Worm (Caenorhabditis elegans): Measurements from ENCODE around the gene rfc-4.

- TF ChIP-seq lsy-2 (tag; optimal IDR thresholded peaks at IDR 0.05) (no peak), mdl-1 (tag; optimal IDR thresholded peaks at IDR 0.05) (no peak), egl-27 (tag; optimal IDR thresholded peaks at IDR 0.05) (no peak), nhr-11 (tag; optimal IDR thresholded peaks at IDR 0.05) (no peak), nhr-237 (tag; optimal IDR thresholded peaks at IDR 0.05) (no peak), unc-62 (GFP tag; optimal IDR thresholded peaks at IDR 0.05) (no peak), unc-86 (tag; optimal IDR thresholded peaks at IDR 0.05) (no peak), ama-1 (optimal IDR thresholded peaks at IDR 0.05) (no peak), vab-15 (tag; optimal IDR thresholded peaks at IDR 0.05) (no peak), blmp-1 (tag; optimal IDR thresholded peaks at IDR 0.05) (no peak), Y116A8C.19 (tag; optimal IDR thresholded peaks at IDR 0.05; ENCODE audit: borderline replicate concordance) (no peak), ceh-88 (GFP tag; IDR thresholded peaks at IDR 0.05) (no peak)
Observed at ce11 chrIII:6979584-6979983, 7.5 kb downstream of the rfc-4 start, which contains the start of gene ceh-20.

Data from whole organism, L1 larva.